Fruit fly (Drosophila melanogaster) ovary, adult (tissue): ENCODE data around the gene CG15760.
A peak's percentile ranks its signal among the peaks of the same experiment; 100 is the strongest.

ENCODE experiments used
- CG17801 ChIP-seq: fragments of 200-800 bp; optimal IDR thresholded peaks from 2 replicates; lab custom pipeline; 2019; ENCODE audit warnings: missing biosample characterization, mild to moderate bottlenecking, missing genetic modification characterization, moderate library complexity; ENCODE audit not compliant: partially characterized antibody

CG15760 gene

DNA sequence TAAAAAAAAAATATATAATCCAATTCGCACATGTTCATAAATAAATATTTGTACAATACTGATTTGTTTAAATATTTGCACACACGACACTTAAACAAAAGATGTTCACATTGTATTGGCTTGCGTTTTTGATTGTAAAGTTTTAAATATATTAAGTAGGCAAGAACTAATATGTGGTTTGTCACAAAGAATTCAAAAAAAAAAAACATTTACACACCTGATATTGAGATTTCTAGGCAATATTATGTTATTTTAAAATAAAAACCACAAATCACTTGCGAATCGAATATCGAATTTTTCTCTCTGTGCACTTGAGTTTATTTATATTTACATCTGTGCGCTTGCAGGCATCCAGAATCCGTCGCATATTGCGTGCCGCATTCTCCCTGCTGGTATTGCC is 10.1 kb downstream of the CG15760 start:
- TF ChIP-seq CG17801 (GFP tag; lab: Kevin White, UChicago): no peak

DNA sequence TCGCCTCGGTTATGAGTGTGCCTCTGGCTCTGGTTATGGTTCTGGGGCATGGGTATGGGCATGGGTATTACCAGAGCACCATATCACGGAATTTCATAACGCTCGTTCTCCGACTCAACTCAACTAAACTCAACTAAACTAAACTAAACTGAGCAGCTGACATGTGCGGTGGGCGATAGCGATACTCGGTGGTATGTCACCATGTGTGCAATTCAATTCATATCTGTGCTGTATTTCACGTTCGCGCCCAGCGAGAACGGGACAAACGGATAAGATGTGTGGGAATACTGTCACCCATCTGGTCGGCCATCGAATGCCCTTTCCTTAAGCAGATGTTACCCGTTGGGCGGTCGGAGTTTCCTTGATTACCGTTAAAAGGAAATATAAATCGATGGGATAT is 10.8 kb downstream of the CG15760 start, which contains the start of gene CG12177:
Gene CG12177 (minus strand): TSS at position 239 of the 400 bp plus-strand sequence.
- TF ChIP-seq CG17801 (GFP tag; lab: Kevin White, UChicago): no peak

DNA sequence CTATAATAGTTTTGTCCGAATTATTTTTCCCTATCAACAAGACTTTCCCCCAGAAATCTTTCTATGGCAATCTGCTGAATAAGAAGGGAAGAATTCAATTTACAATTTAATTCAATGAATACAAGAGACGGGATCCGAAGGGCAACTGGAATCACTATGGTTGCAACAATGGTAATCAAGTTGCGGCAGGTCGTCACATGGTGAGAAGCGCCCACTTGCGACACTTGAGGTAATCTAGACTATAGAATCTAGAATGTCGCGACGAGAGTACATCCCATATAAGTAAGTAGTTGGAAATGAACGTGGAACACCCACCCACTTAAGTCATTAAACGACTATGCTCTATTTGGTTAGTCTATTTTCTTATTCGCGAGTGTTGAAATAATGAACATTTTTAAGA is 12.4 kb downstream of the CG15760 start:
- no peak for TF ChIP-seq CG17801 (GFP tag; lab: Kevin White, UChicago)

DNA sequence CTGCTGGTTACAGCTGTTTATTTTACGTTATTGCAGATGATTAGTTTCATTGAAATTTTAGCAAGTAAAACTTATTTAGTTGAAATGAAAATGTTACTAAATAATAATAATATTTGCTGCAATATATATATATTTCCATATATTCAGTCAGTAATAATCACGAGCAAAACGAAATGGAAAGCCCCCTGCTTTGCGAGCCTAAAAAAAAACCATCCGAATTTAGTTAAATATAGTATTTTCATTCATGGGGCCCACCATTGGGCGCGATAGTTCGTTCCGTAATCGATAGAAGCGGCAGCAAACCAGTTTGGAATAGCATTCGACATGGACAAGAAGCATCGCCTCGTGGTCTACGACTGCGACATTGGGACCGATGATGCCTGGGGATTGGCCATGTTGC is 13.2 kb downstream of the CG15760 start, which contains the start of gene CG11158:
Gene CG11158 (plus strand): TSS at position 301 of the 400 bp plus-strand sequence.
- TF ChIP-seq CG17801 (GFP tag; lab: Kevin White, UChicago): no peak

DNA sequence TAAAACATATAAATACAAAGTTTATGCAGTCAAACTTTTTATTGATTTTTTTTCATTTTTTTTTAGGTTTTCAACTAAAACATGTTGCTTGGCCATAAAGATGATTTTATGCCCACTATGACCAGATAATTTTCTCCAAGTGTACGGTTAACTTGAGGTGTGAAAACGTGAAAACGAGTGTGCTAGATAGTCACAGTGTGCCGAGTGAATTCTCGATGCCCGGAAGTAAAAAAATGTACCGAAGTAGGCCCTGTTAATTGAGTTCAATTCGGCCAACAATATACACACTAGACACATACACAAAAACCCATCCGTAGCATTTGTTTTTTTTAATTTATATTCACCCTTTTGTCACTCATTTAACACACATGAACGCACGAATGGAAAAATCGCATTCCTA is 22.5 kb downstream of the CG15760 start, which contains the start of gene Nna1:
Gene Nna1 (plus strand): TSS at position 301 of the 400 bp plus-strand sequence.
- no peak for TF ChIP-seq CG17801 (GFP tag; lab: Kevin White, UChicago)

DNA sequence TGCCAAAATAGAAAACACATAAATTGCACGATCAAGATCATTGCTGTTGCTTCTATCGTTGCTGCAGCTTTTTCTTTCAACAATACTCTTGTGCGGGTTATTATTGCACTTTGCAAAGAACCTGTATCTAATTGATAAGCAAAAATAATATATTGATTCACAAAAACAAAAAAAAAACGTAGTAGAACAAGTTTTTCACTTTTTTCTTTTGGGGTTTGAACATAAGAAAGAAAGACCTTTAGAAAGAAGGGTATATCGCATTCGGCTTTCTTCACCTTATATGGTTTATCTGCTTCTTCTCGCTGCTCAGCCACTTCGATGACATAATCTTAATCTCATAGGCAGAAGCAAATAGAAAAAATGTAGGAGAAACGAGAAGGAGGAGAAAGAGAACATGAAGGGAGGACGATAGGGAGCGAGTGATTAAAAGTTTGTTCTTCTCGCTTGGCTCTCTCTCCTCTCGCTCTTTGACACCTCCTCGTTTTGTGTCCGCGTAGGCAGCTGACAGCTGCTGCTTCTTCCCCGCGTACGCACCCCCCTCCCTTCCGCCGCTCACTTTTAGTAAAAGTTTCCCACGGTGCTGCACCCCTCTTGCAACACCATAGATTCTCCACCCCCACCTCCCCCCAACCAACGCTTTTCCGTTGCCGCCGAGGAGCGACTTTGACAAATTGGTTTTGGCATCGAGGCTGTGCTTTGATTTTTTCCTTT is 29.4 kb downstream of the CG15760 start:
- TF ChIP-seq CG17801 (GFP tag; lab: Kevin White, UChicago): no peak

DNA sequence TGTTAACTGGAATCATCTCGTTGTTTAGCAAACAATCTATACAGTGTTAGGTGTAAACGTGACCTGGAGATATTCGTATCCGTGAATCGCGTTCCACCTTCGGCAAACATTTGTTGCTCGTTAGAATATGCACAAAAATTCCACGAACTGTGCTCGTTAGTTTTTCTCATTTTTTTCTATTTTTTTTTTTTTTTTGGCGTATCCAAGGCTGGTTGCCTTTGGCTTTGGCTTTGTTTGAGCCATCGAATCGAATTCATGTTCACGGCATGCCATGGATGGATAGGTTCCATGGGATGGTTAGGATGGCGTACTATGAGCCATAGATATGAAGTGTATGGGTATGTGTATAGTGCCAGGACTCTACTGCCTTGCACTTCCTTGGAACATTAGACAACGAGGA is 30.2 kb downstream of the CG15760 start:
- TF ChIP-seq CG17801 (GFP tag; lab: Kevin White, UChicago): no peak

DNA sequence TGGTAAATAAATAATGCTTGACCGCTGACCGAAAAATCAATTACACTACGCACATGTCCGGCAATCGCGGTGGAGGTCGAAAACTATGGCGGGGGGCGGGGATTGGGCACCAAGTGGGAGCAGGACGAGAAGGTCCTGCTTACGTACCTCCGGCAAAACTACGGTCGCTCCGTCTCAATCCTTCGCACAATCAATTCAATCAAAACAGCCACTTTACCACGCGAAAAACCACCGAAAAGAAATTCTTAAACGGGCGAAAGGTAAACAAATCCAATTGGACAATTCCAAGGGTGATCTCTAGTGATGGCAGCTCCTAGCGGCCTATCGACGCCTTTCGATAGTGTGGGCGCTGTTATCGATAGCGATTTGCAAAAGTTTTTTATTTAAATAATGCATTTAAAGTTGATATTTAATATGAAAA is 48.5 kb downstream of the CG15760 start, which contains the start of gene Nadsyn:
Gene Nadsyn (minus strand): TSS at position 304 of the 421 bp plus-strand sequence.
- TF ChIP-seq CG17801 (GFP tag; lab: Kevin White, UChicago): peak; percentile 28

DNA sequence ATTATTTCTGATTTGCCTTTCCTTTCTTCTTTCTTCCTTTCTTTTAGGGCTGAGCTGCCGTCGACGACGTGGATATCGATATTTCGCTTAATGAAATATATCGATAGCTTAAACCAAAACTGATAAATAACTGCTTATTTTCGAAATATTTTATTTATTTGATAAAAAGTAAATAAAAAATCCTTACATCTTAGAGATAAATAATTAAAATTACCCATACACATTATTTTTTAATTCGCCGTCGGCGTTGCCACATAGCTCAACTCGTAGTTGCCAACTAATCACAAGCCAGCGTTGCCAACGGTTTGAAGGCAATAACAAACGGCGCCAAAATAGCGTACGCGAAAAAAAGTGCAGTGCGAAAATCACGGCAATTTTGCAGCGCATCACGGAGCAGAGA is 52.4 kb downstream of the CG15760 start, which contains the start of the genes Mrgn1 and mus101:
Gene Mrgn1 (minus strand): TSS at position 44 of the 400 bp plus-strand sequence.
Gene mus101 (plus strand): TSS at position 313 of the 400 bp plus-strand sequence.
- TF ChIP-seq CG17801 (GFP tag; lab: Kevin White, UChicago): peak; percentile 38
